Worm (Caenorhabditis elegans): Measurements from ENCODE around the gene C35D10.7.

ce11 chrIII:4817240-4817639 lies 38.8 kb upstream of the C35D10.7 start, which contains the start of gene F26A1.4:
- TF ChIP-seq F57C9.4 (tag; optimal IDR thresholded peaks at IDR 0.05), result no peak
- TF ChIP-seq rcor-1 (GFP tag; IDR thresholded peaks at IDR 0.05), result no peak
- no peak for TF ChIP-seq Y53G8AR.9 (GFP tag; conservative IDR thresholded peaks at IDR 0.05)
- TF ChIP-seq aptf-3 (GFP tag; IDR thresholded peaks at IDR 0.05), result no peak
- TF ChIP-seq dpl-1 (GFP tag; optimal IDR thresholded peaks at IDR 0.05), result no peak
- no peak for TF ChIP-seq hlh-12 (tag; optimal IDR thresholded peaks at IDR 0.05)
- TF ChIP-seq unc-130 (GFP tag; optimal IDR thresholded peaks at IDR 0.05), result no peak
- TF ChIP-seq sea-2 (GFP tag; IDR thresholded peaks at IDR 0.05), result no peak
- no peak for TF ChIP-seq ama-1 (optimal IDR thresholded peaks at IDR 0.05)
- no peak for TF ChIP-seq ama-1 (GFP tag; optimal IDR thresholded peaks at IDR 0.05)
- no peak for TF ChIP-seq him-1 (tag; optimal IDR thresholded peaks at IDR 0.05)
- no peak for TF ChIP-seq rpc-1 (optimal IDR thresholded peaks at IDR 0.05)
- no peak for TF ChIP-seq rpc-1 (tag; optimal IDR thresholded peaks at IDR 0.05)
- no peak for TF ChIP-seq K11D2.4 (GFP tag; IDR thresholded peaks at IDR 0.05)

All from whole organism, young adult.